Fruit fly (Drosophila melanogaster) whole organism, adult: ENCODE data around the gene CG4313.

ENCODE experiments used
- CG11617 ChIP-seq: fragments of 200-800 bp; sonication (Bioruptor generic); optimal IDR thresholded peaks from 2 replicates; lab custom pipeline; 2017; ENCODE audit warnings: mild to moderate bottlenecking, missing biosample characterization, missing genetic modification reagents, missing genetic modification characterization
- CG12768 ChIP-seq: fragments of 200-800 bp; sonication (Bioruptor generic); optimal IDR thresholded peaks from 2 replicates; lab custom pipeline; 2017; ENCODE audit warnings: missing biosample characterization, missing genetic modification characterization, mild to moderate bottlenecking, moderate library complexity, missing genetic modification reagents
- CG14711 ChIP-seq: fragments of 200-800 bp; sonication (Bioruptor generic); optimal IDR thresholded peaks from 2 replicates; lab custom pipeline; 2018; ENCODE audit warnings: missing biosample characterization, mild to moderate bottlenecking, missing genetic modification characterization, moderate library complexity
- CG1620 ChIP-seq: fragments of 200-800 bp; sonication (Bioruptor generic); optimal IDR thresholded peaks from 2 replicates; lab custom pipeline; 2016; ENCODE audit warnings: missing biosample characterization, missing genetic modification characterization
- CG33017 ChIP-seq: fragments of 200-800 bp; sonication (Bioruptor generic); optimal IDR thresholded peaks from 2 replicates; lab custom pipeline; 2018; ENCODE audit warnings: missing biosample characterization, mild to moderate bottlenecking, missing genetic modification characterization, moderate library complexity
- CG5204 ChIP-seq: fragments of 200-800 bp; sonication (Bioruptor generic); optimal IDR thresholded peaks from 2 replicates; lab custom pipeline; 2016; ENCODE audit warnings: missing biosample characterization, missing genetic modification characterization
- CG7045 ChIP-seq: fragments of 200-800 bp; sonication (Bioruptor generic); optimal IDR thresholded peaks from 2 replicates; lab custom pipeline; 2017; ENCODE audit warnings: missing biosample characterization, mild to moderate bottlenecking, missing genetic modification characterization
- CG7101 ChIP-seq: fragments of 200-800 bp; sonication (Bioruptor generic); optimal IDR thresholded peaks from 2 replicates; lab custom pipeline; 2018; ENCODE audit warnings: missing biosample characterization, mild to moderate bottlenecking, missing genetic modification characterization, moderate library complexity
- Clk ChIP-seq: fragments of 200-800 bp; sonication (Bioruptor generic); optimal IDR thresholded peaks from 2 replicates; lab custom pipeline; 2017; ENCODE audit warnings: missing biosample characterization, missing genetic modification characterization
- Crg-1 ChIP-seq: fragments of 200-800 bp; sonication (Bioruptor generic); optimal IDR thresholded peaks from 2 replicates; lab custom pipeline; 2016; ENCODE audit warnings: missing biosample characterization, missing genetic modification characterization
- Hr96 ChIP-seq: fragments of 200-800 bp; sonication (Bioruptor generic); optimal IDR thresholded peaks from 2 replicates; lab custom pipeline; 2016; ENCODE audit warnings: missing biosample characterization, missing genetic modification characterization
- Mnt ChIP-seq: fragments of 200-800 bp; sonication (Bioruptor generic); optimal IDR thresholded peaks from 2 replicates; lab custom pipeline; 2016; ENCODE audit warnings: missing biosample characterization, mild to moderate bottlenecking, missing genetic modification characterization
- bab1 ChIP-seq: fragments of 200-800 bp; sonication (Bioruptor generic); optimal IDR thresholded peaks from 3 replicates; lab custom pipeline; 2019; ENCODE audit warnings: missing biosample characterization, mild to moderate bottlenecking, missing genetic modification characterization, moderate library complexity
- cic ChIP-seq: fragments of 200-800 bp; sonication (Bioruptor generic); optimal IDR thresholded peaks from 2 replicates; lab custom pipeline; 2017; ENCODE audit warnings: missing biosample characterization, mild to moderate bottlenecking, missing genetic modification characterization, moderate library complexity
- cnc ChIP-seq, 2 experiments: fragments of >200 bp; optimal IDR thresholded peaks; 2 replicates each; lab custom pipeline; 2017
- kay ChIP-seq: fragments of 200-800 bp; sonication (Bioruptor generic); peaks from one replicate; lab custom pipeline; 2016; ENCODE audit warnings: missing biosample characterization, missing genetic modification characterization, borderline replicate concordance
- ovo ChIP-seq: fragments of 200-800 bp; sonication (Bioruptor generic); optimal IDR thresholded peaks from 2 replicates; lab custom pipeline; 2016; ENCODE audit warnings: missing biosample characterization, missing genetic modification characterization
- pad ChIP-seq: fragments of 200-800 bp; sonication (Bioruptor generic); optimal IDR thresholded peaks from 3 replicates; lab custom pipeline; 2017; ENCODE audit warnings: missing biosample characterization, missing genetic modification characterization, mild to moderate bottlenecking, moderate library complexity, missing genetic modification reagents
- tj ChIP-seq: fragments of 200-800 bp; sonication (Bioruptor generic); optimal IDR thresholded peaks from 3 replicates; lab custom pipeline; 2017; ENCODE audit warnings: missing biosample characterization, mild to moderate bottlenecking, missing genetic modification characterization, moderate library complexity
- toe ChIP-seq: fragments of 200-800 bp; sonication (Bioruptor generic); optimal IDR thresholded peaks from 2 replicates; lab custom pipeline; 2016; ENCODE audit warnings: missing biosample characterization, missing genetic modification characterization

Gene CG4313

DNA sequence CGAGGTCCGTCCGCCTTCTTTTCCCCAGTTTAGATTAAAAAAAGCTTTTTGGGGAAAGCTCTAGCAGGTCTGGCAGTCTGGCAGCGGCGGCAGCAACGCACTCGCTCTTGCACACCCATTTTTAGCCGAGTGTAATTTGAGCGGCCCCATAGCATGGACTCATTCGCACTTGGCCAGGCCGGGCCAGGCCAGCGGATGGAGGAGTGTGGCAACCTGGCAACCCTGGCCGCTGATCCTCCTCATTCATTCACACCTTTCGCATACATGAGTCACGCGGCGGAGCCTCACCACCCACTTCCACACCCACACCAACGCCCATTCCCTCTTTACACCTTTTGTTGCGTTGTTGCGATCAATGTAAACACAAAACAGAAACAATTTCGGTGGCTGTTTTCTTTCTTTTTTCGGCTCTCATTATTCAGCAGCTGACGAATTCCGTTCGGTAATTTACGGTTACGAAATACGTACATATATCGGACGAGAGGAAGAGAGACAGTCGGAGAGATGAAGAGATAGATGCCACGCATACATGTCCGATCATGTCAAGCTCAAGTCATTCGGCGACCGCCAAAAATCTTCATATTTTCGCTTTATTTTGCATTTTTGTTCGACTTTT lies 8.7 kb upstream of the CG4313 start:
- TF ChIP-seq CG1620: no peak
- no peak for TF ChIP-seq Hr96 (GFP tag; lab: Kevin White, UChicago)
- TF ChIP-seq CG11617: no peak
- TF ChIP-seq toe (GFP tag; lab: Kevin White, UChicago): no peak
- peak; percentile 35 for TF ChIP-seq pad (GFP tag; lab: Kevin White, UChicago)
- no peak for TF ChIP-seq bab1 (GFP tag; lab: Kevin White, UChicago)
- peak; percentile 66 for TF ChIP-seq CG14711 (tag; lab: Kevin White, UChicago)
- no peak for TF ChIP-seq Clk
- no peak for TF ChIP-seq ovo (GFP tag; lab: Kevin White, UChicago)
- no peak for TF ChIP-seq CG5204 (GFP tag; lab: Kevin White, UChicago)
- TF ChIP-seq cnc (optimal IDR thresholded peaks at IDR 0.05; lab: Kevin White, UChicago): no peak
- TF ChIP-seq Crg-1: no peak
- TF ChIP-seq CG7101 (tag; lab: Kevin White, UChicago): no peak
- no peak for TF ChIP-seq Mnt (GFP tag; lab: Kevin White, UChicago)
- TF ChIP-seq cic (GFP tag; lab: Kevin White, UChicago): no peak
- TF ChIP-seq CG33017: no peak
- no peak for TF ChIP-seq CG12768 (GFP tag; lab: Kevin White, UChicago)
- no peak for TF ChIP-seq kay (GFP tag; lab: Kevin White, UChicago)
- no peak for TF ChIP-seq CG7045
- peak; percentile 25 for TF ChIP-seq tj (GFP tag; lab: Kevin White, UChicago)

DNA sequence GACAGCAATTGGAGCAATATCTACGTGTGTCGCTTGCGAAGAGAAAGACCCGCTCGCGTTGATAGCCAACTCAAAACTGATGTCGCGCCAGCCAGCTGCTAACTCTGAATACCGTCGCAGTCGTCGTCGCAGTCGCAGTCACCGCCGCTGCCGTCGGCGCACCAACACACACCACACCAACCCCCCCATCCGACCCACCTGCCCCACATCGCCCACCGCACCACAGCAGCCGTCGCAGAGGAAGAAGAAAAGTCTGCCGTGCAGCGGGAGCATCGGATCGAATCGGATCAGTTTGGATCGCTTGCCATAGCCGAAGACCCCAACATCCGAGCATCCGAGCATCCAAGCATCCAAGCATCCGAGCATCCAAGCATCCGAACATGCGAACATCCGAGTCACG lies 5.3 kb upstream of the CG4313 start:
- TF ChIP-seq CG33017: no peak
- no peak for TF ChIP-seq CG11617
- TF ChIP-seq CG1620: no peak
- no peak for TF ChIP-seq cnc (optimal IDR thresholded peaks at IDR 0.05; lab: Kevin White, UChicago)
- TF ChIP-seq pad (GFP tag; lab: Kevin White, UChicago): no peak
- TF ChIP-seq CG12768 (GFP tag; lab: Kevin White, UChicago): no peak
- TF ChIP-seq ovo (GFP tag; lab: Kevin White, UChicago): no peak
- no peak for TF ChIP-seq Clk
- no peak for TF ChIP-seq CG7045

DNA sequence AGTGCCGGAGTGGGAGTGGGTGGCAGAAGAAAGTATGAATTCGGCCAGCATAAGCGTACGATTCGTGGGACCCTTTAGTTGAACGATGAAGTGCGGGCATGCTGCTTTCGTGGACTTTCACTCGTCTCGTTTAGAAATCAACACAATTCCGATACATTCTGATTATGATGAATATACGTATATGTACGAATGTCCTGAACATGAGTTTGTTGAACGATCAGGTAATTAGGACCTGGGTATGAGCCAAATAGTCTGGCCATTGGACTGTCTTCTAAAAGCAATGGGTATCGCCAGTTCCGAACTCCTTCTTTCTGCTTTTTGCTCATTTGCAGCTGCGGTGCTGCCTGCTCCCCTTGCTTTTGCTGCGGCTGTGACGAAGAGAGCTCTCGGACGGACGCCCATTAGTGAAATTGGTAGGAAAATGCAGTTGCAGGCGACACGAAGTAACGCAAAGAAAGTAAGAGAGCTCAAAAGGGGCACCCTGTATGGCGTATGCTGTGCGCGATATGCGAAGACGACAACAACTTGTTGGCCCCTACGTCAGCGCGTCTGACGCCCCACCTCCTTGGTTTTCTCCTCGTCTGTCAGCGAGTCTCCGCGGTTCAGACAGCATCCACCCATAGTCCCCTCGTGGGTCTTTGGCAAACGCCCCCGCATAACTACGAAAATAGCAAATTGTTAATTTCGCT lies 4.7 kb upstream of the CG4313 start:
- TF ChIP-seq bab1 (GFP tag; lab: Kevin White, UChicago): no peak
- no peak for TF ChIP-seq CG5204 (GFP tag; lab: Kevin White, UChicago)
- no peak for TF ChIP-seq kay (GFP tag; lab: Kevin White, UChicago)
- no peak for TF ChIP-seq CG11617
- TF ChIP-seq CG7101 (tag; lab: Kevin White, UChicago): no peak
- TF ChIP-seq cic (GFP tag; lab: Kevin White, UChicago): no peak
- no peak for TF ChIP-seq cnc (optimal IDR thresholded peaks at IDR 0.05; lab: Kevin White, UChicago)
- TF ChIP-seq Mnt (GFP tag; lab: Kevin White, UChicago): no peak
- no peak for TF ChIP-seq CG14711 (tag; lab: Kevin White, UChicago)
- no peak for TF ChIP-seq Crg-1
- TF ChIP-seq pad (GFP tag; lab: Kevin White, UChicago): no peak
- TF ChIP-seq ovo (GFP tag; lab: Kevin White, UChicago): no peak
- no peak for TF ChIP-seq CG1620
- no peak for TF ChIP-seq CG12768 (GFP tag; lab: Kevin White, UChicago)
- no peak for TF ChIP-seq Hr96 (GFP tag; lab: Kevin White, UChicago)
- no peak for TF ChIP-seq toe (GFP tag; lab: Kevin White, UChicago)
- TF ChIP-seq CG33017: no peak
- no peak for TF ChIP-seq tj (GFP tag; lab: Kevin White, UChicago)
- no peak for TF ChIP-seq Clk
- TF ChIP-seq CG7045: no peak

DNA sequence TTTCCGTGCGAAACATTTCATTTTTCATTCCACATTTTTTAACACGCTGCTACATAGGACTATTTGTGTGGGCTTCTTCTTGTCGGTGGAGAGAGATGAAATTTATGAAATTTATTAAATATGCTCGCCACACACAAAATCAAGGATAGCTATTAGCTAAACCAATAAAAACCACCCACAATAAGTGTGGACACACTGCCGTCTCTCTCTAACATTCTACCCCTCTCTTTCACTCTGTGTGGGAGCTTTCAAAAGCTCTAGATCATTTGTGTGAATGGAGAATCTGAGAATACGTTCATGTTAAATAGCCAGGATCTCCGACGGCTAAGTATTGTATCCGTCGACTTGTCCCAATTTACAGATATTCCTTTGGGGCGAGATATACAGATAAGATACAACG lies 4.1 kb upstream of the CG4313 start:
- TF ChIP-seq CG14711 (tag; lab: Kevin White, UChicago): no peak
- TF ChIP-seq CG33017: no peak
- TF ChIP-seq cic (GFP tag; lab: Kevin White, UChicago): no peak
- TF ChIP-seq cnc (optimal IDR thresholded peaks at IDR 0.05; lab: Kevin White, UChicago): no peak
- no peak for TF ChIP-seq pad (GFP tag; lab: Kevin White, UChicago)
- no peak for TF ChIP-seq CG11617
- TF ChIP-seq CG1620: no peak
- TF ChIP-seq CG7045: no peak
- TF ChIP-seq kay (GFP tag; lab: Kevin White, UChicago): no peak
- no peak for TF ChIP-seq Mnt (GFP tag; lab: Kevin White, UChicago)
- no peak for TF ChIP-seq Clk
- no peak for TF ChIP-seq CG7101 (tag; lab: Kevin White, UChicago)
- TF ChIP-seq Crg-1: no peak
- no peak for TF ChIP-seq bab1 (GFP tag; lab: Kevin White, UChicago)

DNA sequence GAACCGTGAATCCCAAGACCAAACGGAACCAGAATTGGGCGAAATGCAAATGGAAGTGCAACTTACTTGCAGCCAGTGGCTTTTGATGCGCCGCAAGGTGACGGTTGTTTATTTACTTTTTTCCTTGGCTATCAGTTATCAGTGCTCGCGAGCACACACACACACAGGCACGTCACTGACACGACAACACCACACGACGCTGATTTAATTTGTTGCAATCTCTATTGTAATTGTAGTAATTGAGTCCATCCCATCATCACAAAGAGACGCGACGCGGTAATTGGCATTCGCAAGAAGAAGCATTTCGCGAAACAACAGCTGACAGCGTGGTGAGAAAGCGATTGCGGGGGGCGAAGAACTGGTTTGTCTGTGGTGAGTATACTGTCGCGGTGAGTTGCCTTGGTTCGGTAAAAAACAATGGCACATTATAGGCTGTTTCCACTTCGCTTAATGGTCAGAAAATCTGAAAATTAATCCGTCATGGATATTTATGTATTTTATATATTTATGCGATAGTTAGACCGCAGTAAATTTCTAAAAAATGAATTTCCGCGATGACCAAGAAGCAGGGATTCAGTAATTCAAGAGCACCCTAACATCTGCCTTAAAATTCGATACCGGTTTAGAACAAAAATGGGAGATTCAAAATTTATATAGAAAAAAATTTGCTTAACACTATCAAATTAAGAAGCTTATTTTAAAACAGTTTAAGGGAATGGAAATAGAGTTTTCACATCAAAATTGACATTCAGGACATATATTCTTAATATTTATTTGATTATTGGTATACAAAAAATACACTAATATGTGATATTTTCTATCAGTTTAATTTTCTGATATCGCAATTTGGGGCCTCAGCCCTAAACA lies 546 bp downstream of the CG4313 start, which contains the start of the genes Actn and usp:
Actn (minus strand) TSS at position 331 of the 867 bp plus-strand sequence.
usp (minus strand) TSS at position 331 of the 867 bp plus-strand sequence.
- peak; percentile 27 for TF ChIP-seq toe (GFP tag; lab: Kevin White, UChicago)
- TF ChIP-seq bab1 (GFP tag; lab: Kevin White, UChicago): no peak
- no peak for TF ChIP-seq tj (GFP tag; lab: Kevin White, UChicago)
- no peak for TF ChIP-seq CG11617
- peak; percentile 63 for TF ChIP-seq cic (GFP tag; lab: Kevin White, UChicago)
- TF ChIP-seq CG5204 (GFP tag; lab: Kevin White, UChicago): no peak
- TF ChIP-seq Hr96 (GFP tag; lab: Kevin White, UChicago): peak; percentile 10
- TF ChIP-seq pad (GFP tag; lab: Kevin White, UChicago): peak; percentile 25
- no peak for TF ChIP-seq CG7101 (tag; lab: Kevin White, UChicago)
- peak; percentile 53 for TF ChIP-seq CG14711 (tag; lab: Kevin White, UChicago)
- TF ChIP-seq CG12768 (GFP tag; lab: Kevin White, UChicago): no peak
- no peak for TF ChIP-seq Clk
- TF ChIP-seq cnc (optimal IDR thresholded peaks at IDR 0.05; lab: Kevin White, UChicago): no peak
- peak; percentile 49 for TF ChIP-seq ovo (GFP tag; lab: Kevin White, UChicago)
- TF ChIP-seq kay (GFP tag; lab: Kevin White, UChicago): no peak
- TF ChIP-seq Crg-1: peak; percentile 16
- peak; percentile 5 for TF ChIP-seq CG1620
- TF ChIP-seq Mnt (GFP tag; lab: Kevin White, UChicago): peak; percentile 46
- TF ChIP-seq CG33017: peak; percentile 1
- no peak for TF ChIP-seq CG7045
